Fruit fly (Drosophila melanogaster) whole organism, pupa: ENCODE data around the gene CG9616.

ENCODE experiments used
- CG17806 ChIP-seq: fragments of 200-800 bp; sonication (Bioruptor generic); optimal IDR thresholded peaks from 2 replicates; lab custom pipeline; 2018; ENCODE audit warnings: missing biosample characterization, mild to moderate bottlenecking, missing genetic modification characterization, moderate library complexity
- CG34367 ChIP-seq: fragments of 200-800 bp; sonication (Bioruptor generic); optimal IDR thresholded peaks from 2 replicates; lab custom pipeline; 2018; ENCODE audit warnings: missing biosample characterization, mild to moderate bottlenecking, missing genetic modification characterization
- CG4496 ChIP-seq: fragments of 200-800 bp; sonication (Bioruptor generic); IDR thresholded peaks from 3 replicates; pipeline ENCODE4 v1.3.6; 2022; ENCODE audit warnings: missing biosample characterization, missing genetic modification characterization
- CG8301 ChIP-seq: fragments of 200-800 bp; sonication (Bioruptor generic); optimal IDR thresholded peaks from 2 replicates; lab custom pipeline; 2018; ENCODE audit warnings: missing biosample characterization, mild to moderate bottlenecking, missing genetic modification characterization
- D1 ChIP-seq: fragments of 200-800 bp; sonication (Bioruptor generic); optimal IDR thresholded peaks from 2 replicates; lab custom pipeline; 2018; ENCODE audit warnings: missing biosample characterization, mild to moderate bottlenecking, missing genetic modification characterization, moderate library complexity
- Pif1A ChIP-seq: fragments of 200-800 bp; sonication (Bioruptor generic); optimal IDR thresholded peaks from 3 replicates; lab custom pipeline; 2016; ENCODE audit warnings: missing biosample characterization, missing genetic modification characterization
- Snoo ChIP-seq: fragments of 200-800 bp; sonication (Bioruptor generic); optimal IDR thresholded peaks from 3 replicates; lab custom pipeline; 2017; ENCODE audit warnings: missing biosample characterization, mild to moderate bottlenecking, missing genetic modification characterization, inconsistent platforms
- gl ChIP-seq: fragments of 200-800 bp; sonication (Bioruptor generic); optimal IDR thresholded peaks from 2 replicates; lab custom pipeline; 2018; ENCODE audit warnings: missing biosample characterization, mild to moderate bottlenecking, missing genetic modification characterization
- rn ChIP-seq: fragments of 200-800 bp; sonication (Bioruptor generic); IDR thresholded peaks from 2 replicates; pipeline ENCODE4 v1.3.6; 2022; ENCODE audit warnings: missing biosample characterization, missing genetic modification characterization

dm6 chr3R:14287980-14288379 lies 42.7 kb upstream of the CG9616 start:
- TF ChIP-seq CG34367 (tag; lab: Kevin White, UChicago): no peak
- no peak for TF ChIP-seq gl
- no peak for TF ChIP-seq Snoo (tag; lab: Kevin White, UChicago)
- TF ChIP-seq CG17806 (tag; lab: Kevin White, UChicago): no peak
- TF ChIP-seq CG8301 (tag; lab: Kevin White, UChicago): no peak
- TF ChIP-seq CG4496: no peak
- TF ChIP-seq D1 (tag; lab: Kevin White, UChicago): no peak
- TF ChIP-seq rn (GFP tag; lab: Robert Waterston, UW): no peak
- TF ChIP-seq Pif1A (GFP tag; lab: Kevin White, UChicago): no peak
